Fruit fly (Drosophila melanogaster): ENCODE data around the gene Dci.

Gene Dci

DNA sequence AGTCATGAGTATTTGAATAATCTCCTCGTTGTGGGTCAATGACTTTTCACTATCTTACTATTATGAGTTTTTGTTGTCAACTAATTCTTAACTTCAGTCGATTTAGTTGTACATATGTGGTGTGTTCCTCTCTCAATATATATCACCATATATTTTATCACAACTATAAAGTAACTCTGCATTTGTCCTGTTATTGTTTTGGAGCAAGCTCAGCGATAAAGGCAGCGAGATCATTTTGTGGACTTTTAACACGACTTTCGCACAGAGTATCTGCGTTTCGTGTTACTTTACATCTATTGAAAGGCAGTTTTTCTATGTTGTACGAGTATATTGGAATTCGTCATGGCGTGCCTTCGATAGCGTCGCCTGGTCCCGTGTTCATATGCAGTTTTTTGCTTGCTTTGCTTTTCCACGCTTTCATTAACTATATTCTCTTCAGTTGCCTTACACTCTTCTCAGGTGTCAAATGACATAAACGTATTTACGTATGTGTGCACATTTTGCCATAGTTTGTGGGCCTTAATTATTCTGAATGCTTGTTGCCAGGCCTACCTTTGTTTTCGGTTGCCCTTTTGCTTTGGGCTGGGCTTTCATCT, 24.4 kb downstream of the Dci start:
- TF ChIP-seq CG11617 (GFP tag; optimal IDR thresholded peaks at IDR 0.05) (no peak), bab1 (GFP tag; optimal IDR thresholded peaks at IDR 0.05) (peak; percentile 25), CG33017 (tag; optimal IDR thresholded peaks at IDR 0.05) (no peak), CG1620 (GFP tag; optimal IDR thresholded peaks at IDR 0.05) (no peak), tj (GFP tag; optimal IDR thresholded peaks at IDR 0.05) (peak; percentile 92), kay (GFP tag; ENCODE audit: borderline replicate concordance) (peak; percentile 47), CG14711 (tag; optimal IDR thresholded peaks at IDR 0.05) (peak; percentile 59), CG12768 (GFP tag; optimal IDR thresholded peaks at IDR 0.05) (no peak), CG7101 (tag; optimal IDR thresholded peaks at IDR 0.05) (no peak), toe (GFP tag; optimal IDR thresholded peaks at IDR 0.05) (no peak), Clk (GFP tag; optimal IDR thresholded peaks at IDR 0.05) (no peak)

DNA sequence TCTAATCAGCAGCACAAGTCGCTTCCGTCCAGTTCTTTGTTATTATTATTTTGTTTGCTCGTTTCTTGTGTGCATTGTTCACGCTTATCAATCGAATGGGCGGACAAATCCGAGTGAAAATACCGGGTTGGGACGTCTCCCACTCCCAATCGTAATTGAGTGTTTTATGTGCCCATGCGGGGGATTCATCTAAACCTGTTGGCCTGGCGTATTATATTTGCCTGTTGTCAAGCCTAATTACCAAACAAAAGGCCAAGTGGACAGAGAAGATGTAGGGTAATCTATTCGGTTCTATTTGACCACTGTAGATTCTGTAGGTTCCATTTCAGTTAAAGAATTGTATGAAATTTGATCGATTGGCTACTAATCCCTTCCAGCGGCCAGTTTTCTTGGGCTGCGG, 24.9 kb downstream of the Dci start:
- TF ChIP-seq Hr96 (GFP tag; optimal IDR thresholded peaks at IDR 0.05) (no peak), CG14711 (tag; optimal IDR thresholded peaks at IDR 0.05) (no peak), CG11617 (GFP tag; optimal IDR thresholded peaks at IDR 0.05) (no peak), toe (GFP tag; optimal IDR thresholded peaks at IDR 0.05) (no peak), CG7101 (tag; optimal IDR thresholded peaks at IDR 0.05) (no peak), Mnt (GFP tag; optimal IDR thresholded peaks at IDR 0.05) (no peak), cic (GFP tag; optimal IDR thresholded peaks at IDR 0.05) (no peak), bab1 (GFP tag; optimal IDR thresholded peaks at IDR 0.05) (no peak), pad (GFP tag; optimal IDR thresholded peaks at IDR 0.05) (no peak), kay (GFP tag; ENCODE audit: borderline replicate concordance) (no peak)

DNA sequence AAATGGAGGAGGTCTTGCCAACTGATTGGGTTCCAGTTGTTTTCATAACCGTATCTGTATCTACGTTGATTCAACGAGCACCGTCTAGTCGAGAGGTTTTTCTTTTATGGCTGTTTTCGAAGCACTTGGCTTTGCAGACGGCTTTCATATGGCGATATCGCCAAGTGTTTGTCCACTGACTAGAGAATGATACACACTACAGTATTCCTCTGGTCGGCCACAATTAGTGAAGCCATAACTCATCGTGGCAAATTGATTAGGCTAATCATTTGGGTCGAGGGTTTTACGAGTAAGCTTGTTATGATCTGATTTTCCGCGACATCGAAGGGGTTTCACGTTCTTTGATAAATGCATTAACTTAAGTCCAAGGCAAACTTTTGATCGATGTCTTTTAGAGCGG, 25.5 kb downstream of the Dci start:
- TF ChIP-seq Hr96 (GFP tag; optimal IDR thresholded peaks at IDR 0.05) (no peak), ovo (GFP tag; optimal IDR thresholded peaks at IDR 0.05) (no peak), kay (GFP tag; ENCODE audit: borderline replicate concordance) (peak; percentile 27), CG12768 (GFP tag; optimal IDR thresholded peaks at IDR 0.05) (peak; percentile 48), bab1 (GFP tag; optimal IDR thresholded peaks at IDR 0.05) (no peak), cic (GFP tag; optimal IDR thresholded peaks at IDR 0.05) (peak; percentile 87)

DNA sequence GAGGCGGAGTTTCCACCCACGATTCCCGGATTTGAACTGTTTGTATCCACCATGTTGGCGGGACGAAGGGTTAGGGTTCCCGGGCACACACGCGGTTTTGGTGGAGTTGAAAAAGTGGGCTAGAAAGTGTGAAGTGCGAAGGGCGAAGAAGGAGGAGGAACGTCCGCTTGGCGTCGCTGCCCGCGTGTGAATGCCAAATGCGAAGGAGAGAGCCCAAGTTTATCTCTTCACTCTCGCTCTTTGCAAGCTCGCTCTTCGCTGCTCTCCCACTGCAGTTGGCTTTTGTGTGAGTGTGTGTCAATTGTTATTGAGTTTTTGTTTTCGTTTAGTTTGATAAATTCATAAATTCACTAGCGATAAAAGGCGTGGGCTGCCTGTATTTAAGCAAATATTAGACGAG, 29.7 kb downstream of the Dci start:
- TF ChIP-seq CG7101 (tag; optimal IDR thresholded peaks at IDR 0.05) = no peak
- peak; percentile 21 for TF ChIP-seq Mnt (GFP tag; optimal IDR thresholded peaks at IDR 0.05)
- no peak for TF ChIP-seq Clk (GFP tag; optimal IDR thresholded peaks at IDR 0.05)
- no peak for TF ChIP-seq CG33017 (tag; optimal IDR thresholded peaks at IDR 0.05)
- peak; percentile 16 for TF ChIP-seq CG1620 (GFP tag; optimal IDR thresholded peaks at IDR 0.05)
- TF ChIP-seq kay (GFP tag; ENCODE audit: borderline replicate concordance) = no peak
- peak; percentile 10 for TF ChIP-seq Hr96 (GFP tag; optimal IDR thresholded peaks at IDR 0.05)
- TF ChIP-seq toe (GFP tag; optimal IDR thresholded peaks at IDR 0.05) = no peak
- TF ChIP-seq bab1 (GFP tag; optimal IDR thresholded peaks at IDR 0.05) = peak; percentile 44
- TF ChIP-seq tj (GFP tag; optimal IDR thresholded peaks at IDR 0.05) = no peak
- no peak for TF ChIP-seq cnc (optimal IDR thresholded peaks at IDR 0.05)
- no peak for TF ChIP-seq CG11617 (GFP tag; optimal IDR thresholded peaks at IDR 0.05)
- TF ChIP-seq Crg-1 (GFP tag; optimal IDR thresholded peaks at IDR 0.05) = no peak
- no peak for TF ChIP-seq CG12768 (GFP tag; optimal IDR thresholded peaks at IDR 0.05)
- no peak for TF ChIP-seq CG14711 (tag; optimal IDR thresholded peaks at IDR 0.05)
- no peak for TF ChIP-seq CG7045 (GFP tag; optimal IDR thresholded peaks at IDR 0.05)
- no peak for TF ChIP-seq pad (GFP tag; optimal IDR thresholded peaks at IDR 0.05)
- no peak for TF ChIP-seq ovo (GFP tag; optimal IDR thresholded peaks at IDR 0.05)
- TF ChIP-seq cic (GFP tag; optimal IDR thresholded peaks at IDR 0.05) = no peak
- TF ChIP-seq CG5204 (GFP tag; optimal IDR thresholded peaks at IDR 0.05) = no peak

DNA sequence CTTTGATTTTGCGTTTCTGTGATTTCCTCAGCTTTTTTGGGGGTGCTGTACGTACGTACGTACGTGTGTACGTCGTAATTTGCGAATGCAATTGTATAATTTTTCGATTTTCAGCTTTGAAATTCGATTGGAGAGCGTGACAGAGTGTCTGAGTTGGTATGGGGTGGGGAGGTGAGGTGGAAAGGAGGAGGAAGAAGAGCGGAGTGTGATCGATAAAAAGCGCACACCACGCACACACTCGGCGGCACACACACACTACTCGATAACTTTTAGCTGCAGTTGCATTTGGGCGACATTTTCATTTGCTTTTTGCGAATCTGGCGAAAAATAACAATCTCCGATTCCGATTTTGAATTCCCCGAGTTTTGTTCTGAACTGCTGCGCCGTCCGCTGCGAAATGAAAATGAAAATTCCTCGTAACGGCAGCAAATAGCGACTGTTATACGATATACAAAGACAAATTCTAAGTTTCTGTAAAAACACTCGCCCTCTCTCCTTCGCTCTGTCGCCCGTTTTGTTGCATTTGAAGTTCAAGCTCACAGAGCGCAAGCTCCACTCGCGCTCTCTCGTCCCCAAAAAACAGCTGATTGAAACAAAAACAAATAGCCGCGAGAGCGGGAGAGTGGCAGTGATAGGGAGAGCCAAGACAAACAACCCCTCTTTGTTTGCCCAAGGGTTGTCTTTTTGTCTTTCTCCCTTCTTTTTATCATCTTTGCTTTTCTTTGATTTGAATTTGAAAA, 30.5 kb downstream of the Dci start, which contains the start of gene CG13907:
CG13907 (minus strand) TSS at position 518 of the 740 bp plus-strand sequence.
- peak; percentile 32 for TF ChIP-seq CG1620 (GFP tag; optimal IDR thresholded peaks at IDR 0.05)
- TF ChIP-seq Hr96 (GFP tag; optimal IDR thresholded peaks at IDR 0.05) = no peak
- peak; percentile 36 for TF ChIP-seq ovo (GFP tag; optimal IDR thresholded peaks at IDR 0.05)
- TF ChIP-seq Clk (GFP tag; optimal IDR thresholded peaks at IDR 0.05) = peak; percentile 56
- peak; percentile 10 for TF ChIP-seq pad (GFP tag; optimal IDR thresholded peaks at IDR 0.05)
- peak; percentile 40 for TF ChIP-seq CG33017 (tag; optimal IDR thresholded peaks at IDR 0.05)
- peak; percentile 35 for TF ChIP-seq CG7101 (tag; optimal IDR thresholded peaks at IDR 0.05)
- peak; percentile 28 for TF ChIP-seq CG7045 (GFP tag; optimal IDR thresholded peaks at IDR 0.05)
- TF ChIP-seq kay (GFP tag; ENCODE audit: borderline replicate concordance) = no peak
- TF ChIP-seq CG5204 (GFP tag; optimal IDR thresholded peaks at IDR 0.05) = no peak
- TF ChIP-seq Mnt (GFP tag; optimal IDR thresholded peaks at IDR 0.05) = peak; percentile 57
- TF ChIP-seq tj (GFP tag; optimal IDR thresholded peaks at IDR 0.05) = peak; percentile 92
- TF ChIP-seq Crg-1 (GFP tag; optimal IDR thresholded peaks at IDR 0.05) = peak; percentile 16
- TF ChIP-seq CG12768 (GFP tag; optimal IDR thresholded peaks at IDR 0.05) = peak; percentile 59
- TF ChIP-seq toe (GFP tag; optimal IDR thresholded peaks at IDR 0.05) = peak; percentile 17
- peak; percentile 46 for TF ChIP-seq cic (GFP tag; optimal IDR thresholded peaks at IDR 0.05)
- peak; percentile 13 for TF ChIP-seq CG11617 (GFP tag; optimal IDR thresholded peaks at IDR 0.05)
- TF ChIP-seq bab1 (GFP tag; optimal IDR thresholded peaks at IDR 0.05) = peak; percentile 35
- no peak for TF ChIP-seq CG14711 (tag; optimal IDR thresholded peaks at IDR 0.05)
- no peak for TF ChIP-seq cnc (optimal IDR thresholded peaks at IDR 0.05)

Data from whole organism, adult.